Fruit fly (Drosophila melanogaster) whole organism, adult: ENCODE results near the gene CG17036.

Source experiments
- CG11617 ChIP-seq: fragments of 200-800 bp; sonication (Bioruptor generic); optimal IDR thresholded peaks from 2 replicates; lab custom pipeline; 2017; ENCODE audit warnings: mild to moderate bottlenecking, missing biosample characterization, missing genetic modification reagents, missing genetic modification characterization
- CG12768 ChIP-seq: fragments of 200-800 bp; sonication (Bioruptor generic); optimal IDR thresholded peaks from 2 replicates; lab custom pipeline; 2017; ENCODE audit warnings: missing biosample characterization, missing genetic modification characterization, mild to moderate bottlenecking, moderate library complexity, missing genetic modification reagents
- CG14711 ChIP-seq: fragments of 200-800 bp; sonication (Bioruptor generic); optimal IDR thresholded peaks from 2 replicates; lab custom pipeline; 2018; ENCODE audit warnings: missing biosample characterization, mild to moderate bottlenecking, missing genetic modification characterization, moderate library complexity
- CG1620 ChIP-seq: fragments of 200-800 bp; sonication (Bioruptor generic); optimal IDR thresholded peaks from 2 replicates; lab custom pipeline; 2016; ENCODE audit warnings: missing biosample characterization, missing genetic modification characterization
- CG33017 ChIP-seq: fragments of 200-800 bp; sonication (Bioruptor generic); optimal IDR thresholded peaks from 2 replicates; lab custom pipeline; 2018; ENCODE audit warnings: missing biosample characterization, mild to moderate bottlenecking, missing genetic modification characterization, moderate library complexity
- CG5204 ChIP-seq: fragments of 200-800 bp; sonication (Bioruptor generic); optimal IDR thresholded peaks from 2 replicates; lab custom pipeline; 2016; ENCODE audit warnings: missing biosample characterization, missing genetic modification characterization
- CG7045 ChIP-seq: fragments of 200-800 bp; sonication (Bioruptor generic); optimal IDR thresholded peaks from 2 replicates; lab custom pipeline; 2017; ENCODE audit warnings: missing biosample characterization, mild to moderate bottlenecking, missing genetic modification characterization
- CG7101 ChIP-seq: fragments of 200-800 bp; sonication (Bioruptor generic); optimal IDR thresholded peaks from 2 replicates; lab custom pipeline; 2018; ENCODE audit warnings: missing biosample characterization, mild to moderate bottlenecking, missing genetic modification characterization, moderate library complexity
- Clk ChIP-seq: fragments of 200-800 bp; sonication (Bioruptor generic); optimal IDR thresholded peaks from 2 replicates; lab custom pipeline; 2017; ENCODE audit warnings: missing biosample characterization, missing genetic modification characterization
- Crg-1 ChIP-seq: fragments of 200-800 bp; sonication (Bioruptor generic); optimal IDR thresholded peaks from 2 replicates; lab custom pipeline; 2016; ENCODE audit warnings: missing biosample characterization, missing genetic modification characterization
- Hr96 ChIP-seq: fragments of 200-800 bp; sonication (Bioruptor generic); optimal IDR thresholded peaks from 2 replicates; lab custom pipeline; 2016; ENCODE audit warnings: missing biosample characterization, missing genetic modification characterization
- Mnt ChIP-seq: fragments of 200-800 bp; sonication (Bioruptor generic); optimal IDR thresholded peaks from 2 replicates; lab custom pipeline; 2016; ENCODE audit warnings: missing biosample characterization, mild to moderate bottlenecking, missing genetic modification characterization
- bab1 ChIP-seq: fragments of 200-800 bp; sonication (Bioruptor generic); optimal IDR thresholded peaks from 3 replicates; lab custom pipeline; 2019; ENCODE audit warnings: missing biosample characterization, mild to moderate bottlenecking, missing genetic modification characterization, moderate library complexity
- cic ChIP-seq: fragments of 200-800 bp; sonication (Bioruptor generic); optimal IDR thresholded peaks from 2 replicates; lab custom pipeline; 2017; ENCODE audit warnings: missing biosample characterization, mild to moderate bottlenecking, missing genetic modification characterization, moderate library complexity
- cnc ChIP-seq, 2 experiments: fragments of >200 bp; optimal IDR thresholded peaks; 2 replicates each; lab custom pipeline; 2017
- kay ChIP-seq: fragments of 200-800 bp; sonication (Bioruptor generic); peaks from one replicate; lab custom pipeline; 2016; ENCODE audit warnings: missing biosample characterization, missing genetic modification characterization, borderline replicate concordance
- ovo ChIP-seq: fragments of 200-800 bp; sonication (Bioruptor generic); optimal IDR thresholded peaks from 2 replicates; lab custom pipeline; 2016; ENCODE audit warnings: missing biosample characterization, missing genetic modification characterization
- pad ChIP-seq: fragments of 200-800 bp; sonication (Bioruptor generic); optimal IDR thresholded peaks from 3 replicates; lab custom pipeline; 2017; ENCODE audit warnings: missing biosample characterization, missing genetic modification characterization, mild to moderate bottlenecking, moderate library complexity, missing genetic modification reagents
- tj ChIP-seq: fragments of 200-800 bp; sonication (Bioruptor generic); optimal IDR thresholded peaks from 3 replicates; lab custom pipeline; 2017; ENCODE audit warnings: missing biosample characterization, mild to moderate bottlenecking, missing genetic modification characterization, moderate library complexity
- toe ChIP-seq: fragments of 200-800 bp; sonication (Bioruptor generic); optimal IDR thresholded peaks from 2 replicates; lab custom pipeline; 2016; ENCODE audit warnings: missing biosample characterization, missing genetic modification characterization

CG17036 gene

dm6 chr2L:12689281-12689765, 11.2 kb downstream of the CG17036 start:
- no peak for TF ChIP-seq CG5204 (GFP tag; lab: Kevin White, UChicago)
- no peak for TF ChIP-seq ovo (GFP tag; lab: Kevin White, UChicago)
- no peak for TF ChIP-seq Crg-1 (GFP tag; lab: Kevin White, UChicago)
- TF ChIP-seq cnc (optimal IDR thresholded peaks at IDR 0.05; lab: Kevin White, UChicago), result no peak
- no peak for TF ChIP-seq CG11617 (GFP tag; lab: Kevin White, UChicago)
- no peak for TF ChIP-seq CG33017 (tag; lab: Kevin White, UChicago)
- no peak for TF ChIP-seq CG12768 (GFP tag; lab: Kevin White, UChicago)
- no peak for TF ChIP-seq Mnt
- TF ChIP-seq toe, result no peak
- no peak for TF ChIP-seq CG1620 (GFP tag; lab: Kevin White, UChicago)

dm6 chr2L:12686811-12687210, 13.7 kb downstream of the CG17036 start:
- TF ChIP-seq cic (GFP tag; lab: Kevin White, UChicago) (no peak), bab1 (GFP tag; lab: Kevin White, UChicago) (no peak), Crg-1 (GFP tag; lab: Kevin White, UChicago) (no peak), CG7101 (no peak), CG1620 (GFP tag; lab: Kevin White, UChicago) (no peak)

- TF ChIP-seq CG14711 (tag; lab: Kevin White, UChicago) (no peak), CG7101 (no peak), CG5204 (GFP tag; lab: Kevin White, UChicago) (no peak), kay (GFP tag; lab: Kevin White, UChicago) (no peak), bab1 (GFP tag; lab: Kevin White, UChicago) (no peak), CG33017 (tag; lab: Kevin White, UChicago) (no peak), Crg-1 (GFP tag; lab: Kevin White, UChicago) (no peak), Mnt (no peak), CG11617 (GFP tag; lab: Kevin White, UChicago) (no peak), cic (GFP tag; lab: Kevin White, UChicago) (no peak), tj (GFP tag; lab: Kevin White, UChicago) (no peak), cnc (optimal IDR thresholded peaks at IDR 0.05; lab: Kevin White, UChicago) (no peak), CG1620 (GFP tag; lab: Kevin White, UChicago) (no peak), toe (no peak), Hr96 (GFP tag; lab: Kevin White, UChicago) (no peak)
These were observed 18.8 kb downstream of the CG17036 start for dm6 chr2L:12681603-12682368.

- TF ChIP-seq bab1 (GFP tag; lab: Kevin White, UChicago) (no peak), cnc (optimal IDR thresholded peaks at IDR 0.05; lab: Kevin White, UChicago) (no peak), kay (GFP tag; lab: Kevin White, UChicago) (no peak), CG5204 (GFP tag; lab: Kevin White, UChicago) (no peak)
These were observed 21.2 kb downstream of the CG17036 start for dm6 chr2L:12679310-12679709.

DNA sequence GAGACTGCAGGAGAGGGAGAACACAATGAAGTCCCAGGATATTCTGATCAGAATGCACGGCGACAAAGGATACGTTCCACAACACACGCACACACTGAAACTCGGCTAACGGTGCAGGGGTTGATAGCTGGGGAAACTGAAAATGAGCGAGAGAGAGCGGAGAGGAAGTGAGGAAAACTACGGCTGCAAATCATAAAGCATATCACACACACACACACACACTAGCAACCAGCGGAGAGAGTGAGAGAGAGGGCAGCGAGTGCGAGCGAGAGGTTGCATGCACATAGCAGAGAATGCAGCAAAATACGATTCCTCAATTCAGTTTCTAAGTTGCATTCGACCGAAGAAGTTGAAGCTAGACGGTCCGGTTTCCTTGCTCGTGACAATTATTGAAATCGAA, 22.3 kb downstream of the CG17036 start:
- TF ChIP-seq Crg-1 (GFP tag; lab: Kevin White, UChicago) (no peak), pad (GFP tag; lab: Kevin White, UChicago) (peak; percentile 84)

DNA sequence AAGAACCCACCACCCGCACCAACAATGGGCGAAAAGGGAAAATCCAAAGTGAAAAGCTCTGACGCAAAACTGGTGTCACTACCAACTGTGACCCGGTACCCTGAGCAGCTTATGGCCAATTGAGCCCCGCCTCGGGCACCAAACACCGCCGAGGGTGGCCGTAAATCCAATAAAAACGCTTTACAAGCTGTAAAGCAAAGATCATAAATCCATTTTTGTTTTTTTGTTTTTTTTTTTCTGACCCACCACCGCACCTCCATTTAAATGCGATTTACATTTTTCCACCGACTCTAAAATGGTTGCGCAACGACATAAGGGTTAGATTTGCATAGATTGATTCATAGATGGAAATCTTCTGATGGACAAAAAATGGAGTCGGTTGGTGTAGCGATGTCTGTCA, 26.2 kb downstream of the CG17036 start:
- TF ChIP-seq CG1620 (GFP tag; lab: Kevin White, UChicago) (no peak), CG7101 (no peak), kay (GFP tag; lab: Kevin White, UChicago) (no peak), CG5204 (GFP tag; lab: Kevin White, UChicago) (no peak)

DNA sequence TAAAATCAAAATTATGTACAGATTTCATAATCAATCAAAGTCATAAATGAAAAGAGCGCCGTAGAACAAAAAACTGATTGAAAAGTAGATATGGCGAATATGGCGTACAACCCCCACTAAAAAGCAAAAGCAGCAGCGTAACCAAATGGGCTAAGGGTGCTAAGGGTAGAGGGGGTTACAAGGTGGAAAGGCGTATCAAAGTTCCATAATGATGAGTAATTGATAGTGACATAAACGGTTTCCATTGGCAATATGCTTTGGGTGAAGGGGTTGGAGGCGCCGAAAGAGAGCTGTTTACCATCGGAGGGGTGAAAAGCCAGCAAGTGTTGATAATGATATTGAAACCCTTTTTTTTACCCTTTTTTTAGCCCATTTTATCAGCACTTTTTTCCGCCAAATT, 28.2 kb downstream of the CG17036 start:
- TF ChIP-seq pad (GFP tag; lab: Kevin White, UChicago) (no peak), tj (GFP tag; lab: Kevin White, UChicago) (no peak), CG33017 (tag; lab: Kevin White, UChicago) (no peak), Crg-1 (GFP tag; lab: Kevin White, UChicago) (no peak), cnc (optimal IDR thresholded peaks at IDR 0.05; lab: Kevin White, UChicago) (no peak), kay (GFP tag; lab: Kevin White, UChicago) (no peak), toe (no peak)

DNA sequence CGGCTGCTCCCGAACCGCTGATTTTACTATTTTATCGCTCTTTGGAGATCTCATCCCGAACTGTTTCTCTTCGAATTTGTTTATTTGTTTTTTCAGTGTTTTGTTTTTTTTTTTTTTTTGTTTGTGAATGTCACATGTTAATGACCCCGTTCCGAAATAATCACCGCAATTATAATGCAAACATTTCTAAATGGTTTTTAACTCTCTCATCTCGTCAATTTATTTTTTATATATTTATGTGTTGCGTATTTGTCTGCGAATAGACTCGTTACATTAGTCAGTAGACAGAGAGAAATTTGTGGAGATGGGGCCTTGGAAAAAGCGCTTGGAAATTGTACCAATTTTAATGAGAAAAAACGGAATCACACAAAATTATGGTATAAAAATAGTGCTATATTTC, 30.9 kb downstream of the CG17036 start, which contains the start of gene Nepl7:
Gene Nepl7 (minus strand): TSS at position 101 of the 400 bp plus-strand sequence.
- TF ChIP-seq tj (GFP tag; lab: Kevin White, UChicago) (no peak), Mnt (no peak), Crg-1 (GFP tag; lab: Kevin White, UChicago) (no peak), ovo (GFP tag; lab: Kevin White, UChicago) (no peak), Clk (GFP tag; lab: Kevin White, UChicago) (no peak), CG33017 (tag; lab: Kevin White, UChicago) (no peak), bab1 (GFP tag; lab: Kevin White, UChicago) (no peak), CG7045 (no peak), CG12768 (GFP tag; lab: Kevin White, UChicago) (no peak), CG5204 (GFP tag; lab: Kevin White, UChicago) (no peak)
